Worm (Caenorhabditis elegans): ENCODE results near the gene M03F4.6.

DNA sequence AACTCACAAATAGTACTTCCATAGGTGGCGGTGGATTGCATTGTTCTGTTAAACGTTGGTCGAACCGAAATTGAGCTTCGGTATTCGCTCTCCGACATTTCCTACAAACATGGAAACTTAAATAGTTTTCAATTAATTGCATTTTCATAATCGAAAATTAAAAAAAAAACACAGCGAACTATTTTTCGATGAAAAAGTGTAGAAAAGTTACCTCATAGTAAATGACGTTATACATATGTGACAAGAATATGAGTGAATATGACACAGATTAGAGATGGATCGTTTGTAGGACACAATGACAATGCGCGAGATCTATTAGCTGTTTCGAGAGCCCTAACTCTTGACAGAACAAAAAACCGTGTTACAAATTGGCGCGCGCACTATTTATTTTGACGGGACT is 53.2 kb downstream of the M03F4.6 start, which contains the start of gene ifa-4:
- TF ChIP-seq lin-35 (GFP tag; optimal IDR thresholded peaks at IDR 0.05) = no peak
- no peak for TF ChIP-seq tlf-1 (GFP tag; optimal IDR thresholded peaks at IDR 0.05)
- TF ChIP-seq ZK185.1 (tag; optimal IDR thresholded peaks at IDR 0.05; ENCODE audit: poor library complexity, severe bottlenecking) = no peak
- TF ChIP-seq chd-7 (tag; optimal IDR thresholded peaks at IDR 0.05) = no peak
- no peak for TF ChIP-seq aptf-2 (GFP tag; conservative IDR thresholded peaks at IDR 0.05)
- TF ChIP-seq mel-28 (tag; optimal IDR thresholded peaks at IDR 0.05; ENCODE audit: borderline replicate concordance) = no peak

All from whole organism, young adult.